Fruit fly (Drosophila melanogaster): Measurements from ENCODE around the gene mRpL13.

dm6 chr2L:18826496-18827008 lies 32.5 kb downstream of the mRpL13 start, which contains the start of gene Ugt36E1:
- no peak for TF ChIP-seq CG33017 (tag; optimal IDR thresholded peaks at IDR 0.05)
- no peak for TF ChIP-seq Hr96 (GFP tag; optimal IDR thresholded peaks at IDR 0.05)
- TF ChIP-seq CG7045 (GFP tag; optimal IDR thresholded peaks at IDR 0.05), result no peak
- TF ChIP-seq Clk (GFP tag; optimal IDR thresholded peaks at IDR 0.05), result no peak
- no peak for TF ChIP-seq cnc (optimal IDR thresholded peaks at IDR 0.05)
- no peak for TF ChIP-seq Crg-1 (GFP tag; optimal IDR thresholded peaks at IDR 0.05)
- TF ChIP-seq kay (GFP tag; ENCODE audit: borderline replicate concordance), result peak; percentile 19
- TF ChIP-seq CG11617 (GFP tag; optimal IDR thresholded peaks at IDR 0.05), result no peak
- TF ChIP-seq pad (GFP tag; optimal IDR thresholded peaks at IDR 0.05), result no peak
- no peak for TF ChIP-seq toe (GFP tag; optimal IDR thresholded peaks at IDR 0.05)
- TF ChIP-seq CG1620 (GFP tag; optimal IDR thresholded peaks at IDR 0.05), result no peak
- TF ChIP-seq tj (GFP tag; optimal IDR thresholded peaks at IDR 0.05), result peak; percentile 61
- no peak for TF ChIP-seq Mnt (GFP tag; optimal IDR thresholded peaks at IDR 0.05)
- TF ChIP-seq bab1 (GFP tag; optimal IDR thresholded peaks at IDR 0.05), result no peak

Measured in whole organism, adult.